Fruit fly (Drosophila melanogaster): Measurements from ENCODE around the gene CG43736.

The CG43736 gene

dm6 chrX:6859756-6860412, 3.8 kb upstream of the CG43736 start (continued):
- peak; percentile 75 for TF ChIP-seq CG11093 (GFP tag; IDR thresholded peaks at IDR 0.05)
- TF ChIP-seq CG9727 (GFP tag; optimal IDR thresholded peaks at IDR 0.05) = peak; percentile 90
- TF ChIP-seq CG9437 (GFP tag; optimal IDR thresholded peaks at IDR 0.05) = peak; percentile 39
- no peak for TF ChIP-seq wdn (GFP tag; IDR thresholded peaks at IDR 0.05)
- TF ChIP-seq Drgx (GFP tag; IDR thresholded peaks at IDR 0.05) = peak; percentile 44
- no peak for TF ChIP-seq mld (GFP tag; IDR thresholded peaks at IDR 0.05; ENCODE audit: partially characterized antibody)
- peak; percentile 78 for TF ChIP-seq CG4820 (GFP tag; optimal IDR thresholded peaks at IDR 0.05)
- peak; percentile 56 for TF ChIP-seq CG30020 (tag; optimal IDR thresholded peaks at IDR 0.05)
- peak in 1 of 2 experiments; percentile 63 for TF ChIP-seq Hr51 (GFP tag; optimal IDR thresholded peaks at IDR 0.05)
- TF ChIP-seq gfzf (GFP tag; optimal IDR thresholded peaks at IDR 0.05) = no peak
- no peak for TF ChIP-seq CG3838 (GFP tag; optimal IDR thresholded peaks at IDR 0.05)
- peak; percentile 75 for TF ChIP-seq CG4328 (GFP tag; optimal IDR thresholded peaks at IDR 0.05)
- TF ChIP-seq org-1 (GFP tag; optimal IDR thresholded peaks at IDR 0.05) = peak; percentile 74
- no peak for TF ChIP-seq Xbp1 (GFP tag; optimal IDR thresholded peaks at IDR 0.05)
- 0 out of 2 replicates have a peak, but pooled peaks have one; percentile 30 for TF ChIP-seq CG17612 (GFP tag; IDR thresholded peaks at IDR 0.05)
- TF ChIP-seq tll (GFP tag; optimal IDR thresholded peaks at IDR 0.05) = no peak
- peak; percentile 41 for TF ChIP-seq Hmr (GFP tag; optimal IDR thresholded peaks at IDR 0.05)
- TF ChIP-seq Deaf1 (tag; optimal IDR thresholded peaks at IDR 0.05) = peak; percentile 81
- TF ChIP-seq Bteb2 (GFP tag; optimal IDR thresholded peaks at IDR 0.05) = no peak
- peak; percentile 58 for TF ChIP-seq grau (tag; optimal IDR thresholded peaks at IDR 0.05)
- no peak for TF ChIP-seq slou (GFP tag; optimal IDR thresholded peaks at IDR 0.05)
- TF ChIP-seq zf30C (GFP tag; optimal IDR thresholded peaks at IDR 0.05) = no peak
- TF ChIP-seq vnd (GFP tag; IDR thresholded peaks at IDR 0.05; ENCODE audit: partially characterized antibody) = no peak
- TF ChIP-seq Fer2 (tag; optimal IDR thresholded peaks at IDR 0.05) = peak; percentile 44
- TF ChIP-seq CG3847 (GFP tag; IDR thresholded peaks at IDR 0.05) = peak; percentile 54
- TF ChIP-seq az2 (GFP tag; optimal IDR thresholded peaks at IDR 0.05) = peak; percentile 1
- TF ChIP-seq CG9932 (GFP tag; IDR thresholded peaks at IDR 0.05) = peak; percentile 79
- peak; percentile 84 for TF ChIP-seq lab (GFP tag; optimal IDR thresholded peaks at IDR 0.05)
- TF ChIP-seq esg (GFP tag; conservative IDR thresholded peaks at IDR 0.05) = peak; percentile 21; the same call in 1 of the 2 replicates
- peak; percentile 80 for TF ChIP-seq Max (GFP tag; optimal IDR thresholded peaks at IDR 0.05)
- TF ChIP-seq zen (tag; optimal IDR thresholded peaks at IDR 0.05) = peak; percentile 27
- TF ChIP-seq H15 (GFP tag; IDR thresholded peaks at IDR 0.05) = peak; percentile 69; the same call in 2 of the 3 replicates
- TF ChIP-seq emc (GFP tag; optimal IDR thresholded peaks at IDR 0.05) = peak; percentile 71
- TF ChIP-seq Hr39 (optimal IDR thresholded peaks at IDR 0.05) = no peak
- TF ChIP-seq ham (GFP tag; IDR thresholded peaks at IDR 0.05) = no peak
- peak; percentile 74 for TF ChIP-seq Oli (tag; optimal IDR thresholded peaks at IDR 0.05)
- no peak for TF ChIP-seq Kr (GFP tag; optimal IDR thresholded peaks at IDR 0.05)
- peak in 1 of 2 experiments; percentile 42 for TF ChIP-seq chif (GFP tag; optimal IDR thresholded peaks at IDR 0.05)
- peak; percentile 58 for TF ChIP-seq Oaz (GFP tag; IDR thresholded peaks at IDR 0.05)
- peak; percentile 64 for TF ChIP-seq CG33213 (GFP tag; optimal IDR thresholded peaks at IDR 0.05)
- peak; percentile 63 for TF ChIP-seq nmo (GFP tag; optimal IDR thresholded peaks at IDR 0.05)
- TF ChIP-seq sisA (GFP tag; IDR thresholded peaks at IDR 0.05) = peak; percentile 85
- peak; percentile 47; the same call in 2 of the 3 replicates for TF ChIP-seq sr (GFP tag; IDR thresholded peaks at IDR 0.05)
- TF ChIP-seq Sin3A (optimal IDR thresholded peaks at IDR 0.05) = no peak
- peak in 1 of 2 experiments; percentile 96 for TF ChIP-seq eve (GFP tag; optimal IDR thresholded peaks at IDR 0.05)
- peak; percentile 73 for TF ChIP-seq caup (GFP tag; optimal IDR thresholded peaks at IDR 0.05; ENCODE audit: severe bottlenecking)
- TF ChIP-seq Hsf (GFP tag; optimal IDR thresholded peaks at IDR 0.05) = peak; percentile 45
- peak; percentile 69 for TF ChIP-seq CG1647 (GFP tag; optimal IDR thresholded peaks at IDR 0.05)
- TF ChIP-seq CG7786 (GFP tag; optimal IDR thresholded peaks at IDR 0.05) = no peak

All from whole organism, embryonic.